Worm (Caenorhabditis elegans) whole organism, midembryonic: Measurements from ENCODE around the gene pacs-1.

Experiments used
- T22C8.4 ChIP-seq: fragments of 200-800 bp; sonication (Bioruptor generic); IDR thresholded peaks from 2 replicates; pipeline ENCODE4 v1.3.6; 2022; ENCODE audit warnings: missing genetic modification characterization, missing compliant biosample characterization
- tab-1 ChIP-seq: fragments of 200-800 bp; sonication (Bioruptor generic); IDR thresholded peaks from 2 replicates; pipeline ENCODE4 v1.3.6; 2022; ENCODE audit warnings: missing genetic modification characterization, missing compliant biosample characterization

DNA sequence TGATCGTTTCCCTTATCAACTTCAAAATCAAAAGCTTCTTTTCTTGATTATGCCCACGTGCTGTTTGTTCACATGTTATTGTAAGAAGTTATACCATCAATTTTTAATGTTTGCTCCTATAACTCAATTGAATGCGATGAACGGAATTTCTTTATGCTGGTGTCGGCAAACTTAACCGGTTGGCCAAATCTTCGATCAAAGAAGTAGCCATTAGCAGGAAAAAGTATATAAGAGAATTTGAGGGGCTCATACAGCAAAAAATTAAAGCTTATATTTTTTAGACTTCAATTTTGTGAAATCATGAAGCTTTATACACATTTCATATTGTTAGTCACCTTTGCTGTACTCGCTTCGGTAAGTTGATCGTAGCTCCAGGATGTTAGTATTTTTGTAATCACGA lies 43.3 kb downstream of the pacs-1 start, which contains the start of gene pqn-16:
- TF ChIP-seq tab-1 (no peak), T22C8.4 (no peak)
